Fruit fly (Drosophila melanogaster): ENCODE measurements around the gene Prosalpha4.

Prosalpha4 gene

dm6 chrX:16296423-16297292, 20.6 kb downstream of the Prosalpha4 start, which contains the start of gene CG3632 (continued):
- TF ChIP-seq Hand (GFP tag; optimal IDR thresholded peaks at IDR 0.05) = no peak
- no peak for TF ChIP-seq CG4328 (GFP tag; optimal IDR thresholded peaks at IDR 0.05)
- TF ChIP-seq CG14860 (GFP tag; IDR thresholded peaks at IDR 0.05; ENCODE audit: partially characterized antibody) = peak; percentile 82
- no peak for TF ChIP-seq C15 (GFP tag; IDR thresholded peaks at IDR 0.05)
- TF ChIP-seq CG15696 (tag; optimal IDR thresholded peaks at IDR 0.05) = no peak
- TF ChIP-seq sens (GFP tag) = peak; percentile 90
- no peak for TF ChIP-seq fd3F (GFP tag; optimal IDR thresholded peaks at IDR 0.05)
- peak; percentile 88 for TF ChIP-seq HLH4C (GFP tag; IDR thresholded peaks at IDR 0.05; ENCODE audit: partially characterized antibody)
- no peak for TF ChIP-seq bsh (GFP tag; optimal IDR thresholded peaks at IDR 0.05)
- no peak for TF ChIP-seq CG13424 (tag; optimal IDR thresholded peaks at IDR 0.05)
- peak; percentile 27 for TF ChIP-seq CG15479 (GFP tag; optimal IDR thresholded peaks at IDR 0.05)
- TF ChIP-seq CG3995 (GFP tag; optimal IDR thresholded peaks at IDR 0.05) = peak; percentile 75
- peak; percentile 8 for TF ChIP-seq CG17829 (tag; optimal IDR thresholded peaks at IDR 0.05)
- peak; percentile 98 for TF ChIP-seq stwl (tag; optimal IDR thresholded peaks at IDR 0.05)
- TF ChIP-seq dan (GFP tag; IDR thresholded peaks at IDR 0.05) = no peak
- no peak for TF ChIP-seq CG8089 (GFP tag; optimal IDR thresholded peaks at IDR 0.05)
- TF ChIP-seq Eip74EF (GFP tag; optimal IDR thresholded peaks at IDR 0.05) = no peak
- no peak for TF ChIP-seq CG3065 (GFP tag; optimal IDR thresholded peaks at IDR 0.05)
- TF ChIP-seq Camta (GFP tag; optimal IDR thresholded peaks at IDR 0.05) = peak; percentile 41
- no peak for TF ChIP-seq bcd (GFP tag; optimal IDR thresholded peaks at IDR 0.05)
- TF ChIP-seq MESR4 (GFP tag; optimal IDR thresholded peaks at IDR 0.05) = peak; percentile 63
- 0 out of 2 replicates have a peak, but pooled peaks have one; percentile 12 for TF ChIP-seq E2f1 (GFP tag; IDR thresholded peaks at IDR 0.05)
- TF ChIP-seq Doc3 (GFP tag; IDR thresholded peaks at IDR 0.05; ENCODE audit: partially characterized antibody) = peak; percentile 66
- peak; percentile 65; the same call in 3 of the 4 replicates for TF ChIP-seq Dll (GFP tag; IDR thresholded peaks at IDR 0.05; ENCODE audit: partially characterized antibody)
- no peak for TF ChIP-seq Six4 (GFP tag; optimal IDR thresholded peaks at IDR 0.05)
- TF ChIP-seq vfl (GFP tag; optimal IDR thresholded peaks at IDR 0.05) = peak; percentile 42
- peak; percentile 58 for TF ChIP-seq B-H2 (GFP tag; optimal IDR thresholded peaks at IDR 0.05)
- TF ChIP-seq NfI (GFP tag; optimal IDR thresholded peaks at IDR 0.05) = peak; percentile 58
- TF ChIP-seq CG6791 (GFP tag; IDR thresholded peaks at IDR 0.05; ENCODE audit: partially characterized antibody) = peak; percentile 94
- TF ChIP-seq Atf6 (GFP tag; IDR thresholded peaks at IDR 0.05) = no peak; the same call in 1 of the 2 replicates
- TF ChIP-seq pita (GFP tag; optimal IDR thresholded peaks at IDR 0.05) = no peak
- no peak for TF ChIP-seq Ets65A (GFP tag)
- TF ChIP-seq vvl (GFP tag; IDR thresholded peaks at IDR 0.05) = peak; percentile 73
- TF ChIP-seq Aef1 (GFP tag; IDR thresholded peaks at IDR 0.05) = no peak
- peak; percentile 1 for TF ChIP-seq ftz-f1 (GFP tag; optimal IDR thresholded peaks at IDR 0.05)
- TF ChIP-seq ssp (GFP tag; IDR thresholded peaks at IDR 0.05) = peak; percentile 30; the same call in 1 of the 2 replicates
- no peak for TF ChIP-seq CG18476 (GFP tag; optimal IDR thresholded peaks at IDR 0.05)
- peak; percentile 84 for TF ChIP-seq pzg (GFP tag; optimal IDR thresholded peaks at IDR 0.05)
- TF ChIP-seq CG18262 (tag; optimal IDR thresholded peaks at IDR 0.05) = no peak
- TF ChIP-seq CG2199 (GFP tag; IDR thresholded peaks at IDR 0.05) = 0 out of 3 replicates have a peak, but pooled peaks have one; percentile 66
- TF ChIP-seq CG10366 (GFP tag; IDR thresholded peaks at IDR 0.05) = 0 out of 2 replicates have a peak, but pooled peaks have one; percentile 20
- TF ChIP-seq E2f2 (GFP tag; IDR thresholded peaks at IDR 0.05) = no peak; the same call in 1 of the 2 replicates
- TF ChIP-seq wek (GFP tag; optimal IDR thresholded peaks at IDR 0.05) = no peak
- TF ChIP-seq grau (tag; optimal IDR thresholded peaks at IDR 0.05) = peak; percentile 20
- TF ChIP-seq Ada2b (GFP tag; IDR thresholded peaks at IDR 0.05) = no peak
- peak; percentile 53 for TF ChIP-seq bigmax (GFP tag; optimal IDR thresholded peaks at IDR 0.05)
- TF ChIP-seq amos (GFP tag; IDR thresholded peaks at IDR 0.05; ENCODE audit: partially characterized antibody) = peak; percentile 90; the same call in 1 of the 2 replicates
- TF ChIP-seq insv (GFP tag; optimal IDR thresholded peaks at IDR 0.05) = no peak
